Fruit fly (Drosophila melanogaster): ENCODE results near the gene CG2691.

Gene CG2691

dm6 chrX:13636810-13637209 is 12.6 kb upstream of the CG2691 start:
- TF ChIP-seq foxo (GFP tag; optimal IDR thresholded peaks at IDR 0.05) (no peak), sage (GFP tag; optimal IDR thresholded peaks at IDR 0.05) (no peak), Rel (GFP tag; optimal IDR thresholded peaks at IDR 0.05) (no peak), Rel (tag; optimal IDR thresholded peaks at IDR 0.05) (peak; percentile 62), Dfd (GFP tag; optimal IDR thresholded peaks at IDR 0.05) (no peak), h (GFP tag; optimal IDR thresholded peaks at IDR 0.05) (no peak)

- peak; percentile 29 for TF ChIP-seq h (GFP tag; optimal IDR thresholded peaks at IDR 0.05)
- no peak for TF ChIP-seq Dfd (GFP tag; optimal IDR thresholded peaks at IDR 0.05)
- no peak for TF ChIP-seq Hr78 (GFP tag; optimal IDR thresholded peaks at IDR 0.05)
- TF ChIP-seq Hr83 (GFP tag; optimal IDR thresholded peaks at IDR 0.05; ENCODE audit: poor library complexity, severe bottlenecking), result no peak
- TF ChIP-seq GATAd (GFP tag; optimal IDR thresholded peaks at IDR 0.05), result no peak
- TF ChIP-seq Mio (GFP tag; optimal IDR thresholded peaks at IDR 0.05), result no peak
- TF ChIP-seq br (GFP tag; optimal IDR thresholded peaks at IDR 0.05), result no peak
These were observed 10.8 kb upstream of the CG2691 start for dm6 chrX:13635000-13635368.

dm6 chrX:13634254-13634999 is 10.2 kb upstream of the CG2691 start:
- TF ChIP-seq ey (GFP tag; optimal IDR thresholded peaks at IDR 0.05) (peak; percentile 68), pan (optimal IDR thresholded peaks at IDR 0.05) (no peak), sage (GFP tag; optimal IDR thresholded peaks at IDR 0.05) (no peak), brk (GFP tag; optimal IDR thresholded peaks at IDR 0.05) (peak; percentile 26), Hr78 (GFP tag; optimal IDR thresholded peaks at IDR 0.05) (no peak), CG9705 (GFP tag; optimal IDR thresholded peaks at IDR 0.05) (peak; percentile 5), tai (GFP tag; optimal IDR thresholded peaks at IDR 0.05) (peak; percentile 61), fru (GFP tag; optimal IDR thresholded peaks at IDR 0.05) (peak; percentile 82), Hnf4 (GFP tag; optimal IDR thresholded peaks at IDR 0.05) (peak; percentile 65), Rel (GFP tag; optimal IDR thresholded peaks at IDR 0.05) (no peak), Rel (tag; optimal IDR thresholded peaks at IDR 0.05) (peak; percentile 42), dmrt93B (GFP tag; optimal IDR thresholded peaks at IDR 0.05) (peak; percentile 41), Jra (GFP tag; optimal IDR thresholded peaks at IDR 0.05) (peak; percentile 50), h (GFP tag; optimal IDR thresholded peaks at IDR 0.05) (peak; percentile 82), Hr83 (GFP tag; optimal IDR thresholded peaks at IDR 0.05; ENCODE audit: poor library complexity, severe bottlenecking) (peak; percentile 65), OdsH (GFP tag; optimal IDR thresholded peaks at IDR 0.05) (peak; percentile 77), Sp1 (GFP tag; optimal IDR thresholded peaks at IDR 0.05) (peak; percentile 38), Mio (GFP tag; optimal IDR thresholded peaks at IDR 0.05) (no peak), GATAd (GFP tag; optimal IDR thresholded peaks at IDR 0.05) (no peak), br (GFP tag; optimal IDR thresholded peaks at IDR 0.05) (peak; percentile 71), CrebA (GFP tag; optimal IDR thresholded peaks at IDR 0.05; ENCODE audit: borderline replicate concordance) (peak; percentile 64), dl (GFP tag; optimal IDR thresholded peaks at IDR 0.05; ENCODE audit: insufficient read depth in 1 of 2, partially characterized antibody in 2 of 2) (no peak), psq (GFP tag; optimal IDR thresholded peaks at IDR 0.05) (peak; percentile 63), woc (GFP tag; optimal IDR thresholded peaks at IDR 0.05) (peak; percentile 80), lola (GFP tag; optimal IDR thresholded peaks at IDR 0.05) (no peak), Dfd (GFP tag; optimal IDR thresholded peaks at IDR 0.05) (no peak), Myc (optimal IDR thresholded peaks at IDR 0.05) (no peak), foxo (GFP tag; optimal IDR thresholded peaks at IDR 0.05) (peak in 1 of 2 experiments; percentile 67), sv (GFP tag; optimal IDR thresholded peaks at IDR 0.05) (peak; percentile 13), rgr (GFP tag; optimal IDR thresholded peaks at IDR 0.05) (peak; percentile 68), HLH106 (tag; optimal IDR thresholded peaks at IDR 0.05) (peak; percentile 65), jim (GFP tag; optimal IDR thresholded peaks at IDR 0.05) (no peak)

dm6 chrX:13633298-13633891 is 9.2 kb upstream of the CG2691 start:
- TF ChIP-seq Mio (GFP tag; optimal IDR thresholded peaks at IDR 0.05), result no peak
- TF ChIP-seq sage (GFP tag; optimal IDR thresholded peaks at IDR 0.05), result no peak
- no peak for TF ChIP-seq psq (GFP tag; optimal IDR thresholded peaks at IDR 0.05)
- TF ChIP-seq dsf (GFP tag; optimal IDR thresholded peaks at IDR 0.05; ENCODE audit: borderline replicate concordance), result no peak
- TF ChIP-seq Abd-B (GFP tag; optimal IDR thresholded peaks at IDR 0.05), result no peak
- TF ChIP-seq N (GFP tag; optimal IDR thresholded peaks at IDR 0.05), result no peak
- TF ChIP-seq pan (optimal IDR thresholded peaks at IDR 0.05), result no peak
- TF ChIP-seq Hr83 (GFP tag; optimal IDR thresholded peaks at IDR 0.05; ENCODE audit: poor library complexity, severe bottlenecking), result no peak
- TF ChIP-seq Sp1 (GFP tag; optimal IDR thresholded peaks at IDR 0.05), result no peak
- no peak for TF ChIP-seq tai (GFP tag; optimal IDR thresholded peaks at IDR 0.05)
- TF ChIP-seq ey (GFP tag; optimal IDR thresholded peaks at IDR 0.05), result no peak
- TF ChIP-seq usp (GFP tag; optimal IDR thresholded peaks at IDR 0.05), result no peak
- no peak for TF ChIP-seq woc (GFP tag; optimal IDR thresholded peaks at IDR 0.05)
- no peak for TF ChIP-seq CrebA (GFP tag; optimal IDR thresholded peaks at IDR 0.05; ENCODE audit: borderline replicate concordance)
- no peak for TF ChIP-seq br (GFP tag; optimal IDR thresholded peaks at IDR 0.05)
- TF ChIP-seq dl (GFP tag; optimal IDR thresholded peaks at IDR 0.05; ENCODE audit: insufficient read depth in 1 of 2, partially characterized antibody in 2 of 2), result no peak
- no peak for TF ChIP-seq h (GFP tag; optimal IDR thresholded peaks at IDR 0.05)
